Fruit fly (Drosophila melanogaster): ENCODE data around the gene AP-2sigma.

DNA sequence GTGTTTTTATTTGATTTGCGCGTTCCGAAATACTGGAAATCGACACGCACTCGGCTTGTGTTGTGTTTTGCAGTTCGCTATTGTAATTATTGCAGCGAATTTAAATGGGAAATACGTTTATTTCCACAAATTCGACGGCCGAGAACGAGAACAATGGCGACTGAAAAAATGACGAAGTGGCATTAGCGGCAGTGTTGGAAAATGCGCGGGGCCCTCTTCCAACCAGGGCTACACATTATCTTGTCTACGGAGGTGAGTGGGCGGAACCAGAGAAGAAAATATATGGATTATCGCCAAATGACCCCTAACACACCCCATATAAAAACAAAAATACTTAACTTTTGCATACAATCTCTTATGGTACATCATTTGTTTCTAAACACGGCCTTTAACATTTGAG is 1.0 kb downstream of the AP-2sigma start, which contains the start of gene Rab1:
- TF ChIP-seq CG1621 (tag; optimal IDR thresholded peaks at IDR 0.05) (peak; percentile 66), CG16779 (tag; optimal IDR thresholded peaks at IDR 0.05) (no peak), CG6792 (GFP tag; optimal IDR thresholded peaks at IDR 0.05) (peak; percentile 30), CG15336 (GFP tag; IDR thresholded peaks at IDR 0.05) (no peak), ss (GFP tag; optimal IDR thresholded peaks at IDR 0.05) (peak in 1 of 2 experiments; percentile 43), CG7368 (GFP tag; optimal IDR thresholded peaks at IDR 0.05) (peak; percentile 5)
